Worm (Caenorhabditis elegans) whole organism, young adult: ENCODE results near the gene Y39A1A.10.

ENCODE experiments used
- B0035.1 ChIP-seq: sonication (generic microtip); optimal IDR thresholded peaks from 2 replicates; lab custom pipeline; 2016; ENCODE audit warnings: missing genetic modification characterization, mild to moderate bottlenecking, missing compliant biosample characterization, missing genotype, missing genetic modification reagents
- B0261.1 ChIP-seq: sonication (generic microtip); optimal IDR thresholded peaks from 2 replicates; lab custom pipeline; 2016; ENCODE audit warnings: mild to moderate bottlenecking, missing genetic modification characterization, moderate library complexity, missing compliant biosample characterization
- B0336.3 ChIP-seq: fragments of 200-800 bp; sonication (Bioruptor generic); IDR thresholded peaks from 2 replicates; pipeline ENCODE4 v1.3.6; 2022; ENCODE audit warnings: missing genetic modification characterization, missing compliant biosample characterization
- F33H1.4 ChIP-seq: fragments of 200-800 bp; sonication (Bioruptor generic); IDR thresholded peaks from 2 replicates; pipeline ENCODE4 v1.3.6; 2022; ENCODE audit warnings: missing genetic modification reagents, missing genetic modification characterization, missing compliant biosample characterization
- F52B5.7 ChIP-seq: sonication (generic microtip); optimal IDR thresholded peaks from 2 replicates; lab custom pipeline; 2016; ENCODE audit warnings: mild to moderate bottlenecking, missing genetic modification characterization, missing compliant biosample characterization
- F55B11.4 ChIP-seq: sonication (generic microtip); optimal IDR thresholded peaks from 2 replicates; lab custom pipeline; 2016; ENCODE audit warnings: missing compliant biosample characterization, missing genetic modification characterization, borderline replicate concordance; ENCODE audit not compliant: insufficient read depth
- K11D2.4 ChIP-seq: fragments of 200-800 bp; sonication (Bioruptor generic); IDR thresholded peaks from 2 replicates; pipeline ENCODE4 v1.3.6; 2022; ENCODE audit warnings: missing genetic modification reagents, missing genetic modification characterization, missing compliant biosample characterization
- akir-1 ChIP-seq: fragments of 200-800 bp; sonication (Bioruptor generic); optimal IDR thresholded peaks from 2 replicates; lab custom pipeline; 2018; ENCODE audit warnings: mild to moderate bottlenecking, missing genetic modification characterization, moderate library complexity, missing compliant biosample characterization
- atf-7 ChIP-seq: sonication (generic microtip); optimal IDR thresholded peaks from 2 replicates; lab custom pipeline; 2017; ENCODE audit warnings: mild to moderate bottlenecking, missing genetic modification characterization, missing compliant biosample characterization
- athp-1 ChIP-seq: sonication (generic microtip); optimal IDR thresholded peaks from 2 replicates; lab custom pipeline; 2017; ENCODE audit warnings: mild to moderate bottlenecking, missing genetic modification characterization, missing compliant biosample characterization
- bed-2 ChIP-seq: fragments of 200-800 bp; sonication (Bioruptor generic); IDR thresholded peaks from 2 replicates; pipeline ENCODE4 v1.3.6; 2022; ENCODE audit warnings: missing genetic modification reagents, missing genetic modification characterization, missing compliant biosample characterization
- cebp-2 ChIP-seq: fragments of 200-800 bp; sonication (Bioruptor generic); IDR thresholded peaks from 2 replicates; pipeline ENCODE4 v1.3.6; 2022; ENCODE audit warnings: missing genetic modification characterization, missing compliant biosample characterization
- ceh-27 ChIP-seq: fragments of 200-800 bp; sonication (Bioruptor generic); optimal IDR thresholded peaks from 2 replicates; lab custom pipeline; 2018; ENCODE audit warnings: mild to moderate bottlenecking, missing genetic modification characterization, moderate library complexity, missing compliant biosample characterization
- chd-7 ChIP-seq: sonication (generic microtip); optimal IDR thresholded peaks from 2 replicates; lab custom pipeline; 2016; ENCODE audit warnings: mild to moderate bottlenecking, missing genetic modification characterization, moderate library complexity, missing compliant biosample characterization
- dpl-1 ChIP-seq: fragments of 150-350 bp; optimal IDR thresholded peaks from 2 replicates; lab custom pipeline; 2014; ENCODE audit warnings: missing biosample characterization, missing genetic modification reagents, missing genetic modification characterization
- egl-18 ChIP-seq: fragments of 200-800 bp; sonication (Bioruptor generic); IDR thresholded peaks from 2 replicates; pipeline ENCODE4 v1.3.6; 2022; ENCODE audit warnings: missing genetic modification reagents, missing genetic modification characterization, missing compliant biosample characterization
- egl-44 ChIP-seq: fragments of 200-800 bp; sonication (Bioruptor generic); IDR thresholded peaks from 2 replicates; pipeline ENCODE4 v1.3.6; 2022; ENCODE audit warnings: missing genetic modification reagents, missing genetic modification characterization, missing compliant biosample characterization
- egrh-3 ChIP-seq: fragments of 200-800 bp; sonication (Bioruptor generic); IDR thresholded peaks from 2 replicates; pipeline ENCODE4 v1.3.6; 2022; ENCODE audit warnings: missing genetic modification reagents, missing genetic modification characterization, missing compliant biosample characterization
- him-1 ChIP-seq: sonication (generic microtip); optimal IDR thresholded peaks from 2 replicates; lab custom pipeline; 2016; ENCODE audit warnings: missing genotype, missing genetic modification reagents, missing genetic modification characterization, missing compliant biosample characterization
- hlh-12 ChIP-seq: sonication (generic microtip); optimal IDR thresholded peaks from 2 replicates; lab custom pipeline; 2016; ENCODE audit warnings: missing genetic modification characterization, missing compliant biosample characterization
- hmg-1.2 ChIP-seq: fragments of 200-800 bp; sonication (Bioruptor generic); IDR thresholded peaks from 2 replicates; pipeline ENCODE4 v1.3.6; 2022; ENCODE audit warnings: missing genetic modification reagents, missing genetic modification characterization, missing compliant biosample characterization
- lag-1 ChIP-seq: fragments of 200-800 bp; sonication (Bioruptor generic); IDR thresholded peaks from 2 replicates; pipeline ENCODE4 v1.3.6; 2022; ENCODE audit warnings: missing genetic modification reagents, missing genetic modification characterization, missing compliant biosample characterization
- lin-40 ChIP-seq: sonication (generic microtip); optimal IDR thresholded peaks from 2 replicates; lab custom pipeline; 2016; ENCODE audit warnings: missing genetic modification characterization, mild to moderate bottlenecking, missing compliant biosample characterization, missing genotype, missing genetic modification reagents
- lsl-1 ChIP-seq: fragments of 200-800 bp; sonication (Bioruptor generic); optimal IDR thresholded peaks from 2 replicates; lab custom pipeline; 2018; ENCODE audit warnings: mild to moderate bottlenecking, missing genetic modification characterization, moderate library complexity, missing compliant biosample characterization
- madf-6 ChIP-seq: fragments of 200-800 bp; sonication (Bioruptor generic); IDR thresholded peaks from 2 replicates; pipeline ENCODE4 v1.3.6; 2022; ENCODE audit warnings: missing genetic modification reagents, missing genetic modification characterization, missing compliant biosample characterization
- mel-28 ChIP-seq: sonication (generic microtip); optimal IDR thresholded peaks from 2 replicates; lab custom pipeline; 2016; ENCODE audit warnings: borderline replicate concordance, mild to moderate bottlenecking, missing genetic modification characterization, missing compliant biosample characterization
- mes-4 ChIP-seq: sonication (generic microtip); optimal IDR thresholded peaks from 2 replicates; lab custom pipeline; 2016; ENCODE audit warnings: missing genotype, missing genetic modification characterization, missing compliant biosample characterization
- nfya-1 ChIP-seq: sonication (generic microtip); optimal IDR thresholded peaks from 2 replicates; lab custom pipeline; 2017; ENCODE audit warnings: antibody characterized with exemption, missing compliant biosample characterization, missing genetic modification characterization, borderline replicate concordance; ENCODE audit not compliant: insufficient read depth
- nhr-80 ChIP-seq: sonication (generic microtip); optimal IDR thresholded peaks from 2 replicates; lab custom pipeline; 2016; ENCODE audit warnings: missing genetic modification characterization, missing compliant biosample characterization
- nhr-90 ChIP-seq: sonication (generic microtip); optimal IDR thresholded peaks from 2 replicates; lab custom pipeline; 2016; ENCODE audit warnings: missing genotype, mild to moderate bottlenecking, missing genetic modification characterization, missing compliant biosample characterization
- pbrm-1 ChIP-seq: fragments of 200-800 bp; sonication (Bioruptor generic); IDR thresholded peaks from 2 replicates; pipeline ENCODE4 v1.3.6; 2022; ENCODE audit warnings: missing genetic modification reagents, missing genetic modification characterization, missing compliant biosample characterization
- rcor-1 ChIP-seq: fragments of 200-800 bp; sonication (Bioruptor generic); IDR thresholded peaks from 2 replicates; pipeline ENCODE4 v1.3.6; 2022; ENCODE audit warnings: missing genetic modification reagents, missing genetic modification characterization, missing compliant biosample characterization
- sea-2 ChIP-seq: fragments of 200-800 bp; sonication (Bioruptor generic); IDR thresholded peaks from 2 replicates; pipeline ENCODE4 v1.3.6; 2022; ENCODE audit warnings: missing genetic modification characterization, missing compliant biosample characterization
- snpc-1.3 ChIP-seq: sonication (generic microtip); optimal IDR thresholded peaks from 2 replicates; lab custom pipeline; 2017; ENCODE audit warnings: missing genetic modification characterization, mild to moderate bottlenecking, missing compliant biosample characterization, antibody characterized with exemption, moderate library complexity, missing genotype, missing genetic modification reagents; ENCODE audit not compliant: insufficient read depth
- snpc-3.4 ChIP-seq: sonication (generic microtip); optimal IDR thresholded peaks from 2 replicates; lab custom pipeline; 2017; ENCODE audit warnings: missing genetic modification characterization, mild to moderate bottlenecking, missing compliant biosample characterization, antibody characterized with exemption, moderate library complexity, missing genotype, missing genetic modification reagents
- somi-1 ChIP-seq: fragments of 200-800 bp; sonication (Bioruptor generic); optimal IDR thresholded peaks from 2 replicates; lab custom pipeline; 2018; ENCODE audit warnings: mild to moderate bottlenecking, missing genetic modification characterization, missing compliant biosample characterization
- tbp1 ChIP-seq: fragments of 200-800 bp; sonication (Bioruptor generic); optimal IDR thresholded peaks from 2 replicates; lab custom pipeline; 2018; ENCODE audit warnings: mild to moderate bottlenecking, missing genetic modification characterization, missing compliant biosample characterization
- tbx-9 ChIP-seq: sonication (generic microtip); optimal IDR thresholded peaks from 2 replicates; lab custom pipeline; 2016; ENCODE audit warnings: borderline replicate concordance, missing genetic modification characterization, inconsistent platforms, missing compliant biosample characterization
- tlf-1 ChIP-seq: fragments of 200-800 bp; sonication (Bioruptor generic); optimal IDR thresholded peaks from 2 replicates; lab custom pipeline; 2018; ENCODE audit warnings: mild to moderate bottlenecking, missing genetic modification characterization, missing compliant biosample characterization
- xnd-1 ChIP-seq: sonication (generic microtip); optimal IDR thresholded peaks from 2 replicates; lab custom pipeline; 2016; ENCODE audit warnings: missing genotype, missing genetic modification reagents, missing genetic modification characterization, missing compliant biosample characterization
- zim-3 ChIP-seq: sonication (generic microtip); optimal IDR thresholded peaks from 2 replicates; lab custom pipeline; 2017; ENCODE audit warnings: mild to moderate bottlenecking, missing genetic modification characterization, moderate library complexity, missing compliant biosample characterization
- ztf-22 ChIP-seq: fragments of 200-800 bp; sonication (Bioruptor generic); optimal IDR thresholded peaks from 2 replicates; lab custom pipeline; 2018; ENCODE audit warnings: mild to moderate bottlenecking, missing genetic modification characterization, moderate library complexity, missing compliant biosample characterization
- ztf-28 ChIP-seq: fragments of 200-800 bp; sonication (Bioruptor generic); IDR thresholded peaks from 2 replicates; pipeline ENCODE4 v1.3.6; 2022; ENCODE audit warnings: missing genetic modification reagents, missing genetic modification characterization, missing compliant biosample characterization

Y39A1A.10 gene

ce11 chrIII:10600138-10600626 lies 32.3 kb upstream of the Y39A1A.10 start, which contains the start of gene epg-6 (continued):
- TF ChIP-seq madf-6 (GFP tag; lab: Robert Waterston, UW), result peak; percentile 93
- TF ChIP-seq mes-4 (tag; lab: Kevin White, UChicago), result no peak
- no peak for TF ChIP-seq pbrm-1
- TF ChIP-seq dpl-1 (GFP tag; lab: Kevin White, UChicago), result peak; percentile 27
- no peak for TF ChIP-seq somi-1 (GFP tag; lab: Kevin White, UChicago)
- no peak for TF ChIP-seq ztf-28 (GFP tag; lab: Robert Waterston, UW)
- peak; percentile 94 for TF ChIP-seq F33H1.4 (GFP tag; lab: Robert Waterston, UW)
- peak; percentile 8 for TF ChIP-seq snpc-3.4 (tag; lab: Kevin White, UChicago)
- TF ChIP-seq tlf-1 (GFP tag; lab: Kevin White, UChicago), result peak; percentile 55
- no peak for TF ChIP-seq F55B11.4 (tag; lab: Kevin White, UChicago)
- no peak for TF ChIP-seq zim-3
- TF ChIP-seq bed-2 (GFP tag; lab: Robert Waterston, UW), result no peak
- TF ChIP-seq atf-7, result no peak
- TF ChIP-seq egl-18, result no peak
- peak; percentile 58 for TF ChIP-seq snpc-1.3 (tag; lab: Kevin White, UChicago)
- no peak for TF ChIP-seq athp-1 (tag; lab: Kevin White, UChicago)
- no peak for TF ChIP-seq nfya-1 (tag; lab: Kevin White, UChicago)
- TF ChIP-seq chd-7, result no peak
- no peak for TF ChIP-seq rcor-1 (GFP tag; lab: Robert Waterston, UW)
- TF ChIP-seq hmg-1.2 (GFP tag; lab: Robert Waterston, UW), result peak; percentile 21; the same call in 1 of the 2 replicates
- TF ChIP-seq egrh-3 (GFP tag; lab: Robert Waterston, UW), result no peak
- TF ChIP-seq B0336.3 (GFP tag; lab: Robert Waterston, UW), result no peak
- no peak for TF ChIP-seq nhr-80 (tag; lab: Kevin White, UChicago)
- TF ChIP-seq tbp1, result peak; percentile 14

ce11 chrIII:10600894-10601293 lies 31.6 kb upstream of the Y39A1A.10 start:
- no peak for TF ChIP-seq F55B11.4 (tag; lab: Kevin White, UChicago)
- no peak for TF ChIP-seq B0035.1
- TF ChIP-seq sea-2 (GFP tag; lab: Robert Waterston, UW), result no peak
- no peak for TF ChIP-seq xnd-1
- TF ChIP-seq ceh-27 (GFP tag; lab: Kevin White, UChicago), result no peak
- no peak for TF ChIP-seq egl-44
- no peak for TF ChIP-seq lsl-1 (GFP tag; lab: Kevin White, UChicago)
- TF ChIP-seq, all 124 proteins: peak for 0

ce11 chrIII:10603248-10603647 lies 29.3 kb upstream of the Y39A1A.10 start, which contains the start of gene Y39A1A.2:
Gene Y39A1A.2, minus strand, starts transcription at chrIII:10603566.
- no peak for TF ChIP-seq hlh-12 (tag; lab: Kevin White, UChicago)
- no peak for TF ChIP-seq him-1
- no peak for TF ChIP-seq nhr-80 (tag; lab: Kevin White, UChicago)

- TF ChIP-seq mel-28 (no peak), K11D2.4 (GFP tag; lab: Robert Waterston, UW) (no peak), atf-7 (no peak), F52B5.7 (no peak), madf-6 (GFP tag; lab: Robert Waterston, UW) (no peak), B0261.1 (tag; lab: Kevin White, UChicago) (no peak), F55B11.4 (tag; lab: Kevin White, UChicago) (no peak), nhr-90 (tag; lab: Kevin White, UChicago) (no peak), lin-40 (tag; lab: Kevin White, UChicago) (no peak), lag-1 (no peak), cebp-2 (GFP tag; lab: Robert Waterston, UW) (no peak), tbx-9 (tag; lab: Kevin White, UChicago) (no peak), ztf-22 (no peak), akir-1 (GFP tag; lab: Kevin White, UChicago) (no peak)
Measured at ce11 chrIII:10604325-10604724, 28.2 kb upstream of the Y39A1A.10 start.
